Worm (Caenorhabditis elegans) whole organism, L3 larva: ENCODE data around the gene npr-43.

ENCODE experiments used
- ZK546.5 ChIP-seq: sonication (generic microtip); optimal IDR thresholded peaks from 2 replicates; lab custom pipeline; 2017; ENCODE audit warnings: missing biosample characterization, missing genetic modification characterization
- elt-1 ChIP-seq: fragments of 150-350 bp; optimal IDR thresholded peaks from 2 replicates; lab custom pipeline; 2014; ENCODE audit warnings: missing biosample characterization, missing genetic modification characterization
- elt-2 ChIP-seq: sonication (generic microtip); optimal IDR thresholded peaks from 2 replicates; lab custom pipeline; 2016; ENCODE audit warnings: missing genetic modification reagents, mild to moderate bottlenecking, missing genetic modification characterization, missing compliant biosample characterization
- fos-1 ChIP-seq: fragments of 150-350 bp; optimal IDR thresholded peaks from 2 replicates; lab custom pipeline; 2014; ENCODE audit warnings: missing biosample characterization, missing genetic modification characterization
- jun-1 ChIP-seq: fragments of 150-350 bp; optimal IDR thresholded peaks from 2 replicates; lab custom pipeline; 2014; ENCODE audit warnings: missing biosample characterization, missing genetic modification reagents, missing genetic modification characterization
- nfya-1 ChIP-seq: sonication (generic microtip); optimal IDR thresholded peaks from 2 replicates; lab custom pipeline; 2017; ENCODE audit warnings: missing genetic modification characterization, mild to moderate bottlenecking, missing compliant biosample characterization, antibody characterized with exemption, moderate library complexity; ENCODE audit not compliant: insufficient read depth
- nhr-237 ChIP-seq: fragments of 150-350 bp; optimal IDR thresholded peaks from 2 replicates; lab custom pipeline; 2014; ENCODE audit warnings: missing biosample characterization, missing genetic modification characterization
- nhr-43 ChIP-seq: sonication (generic microtip); optimal IDR thresholded peaks from 2 replicates; lab custom pipeline; 2016; ENCODE audit warnings: mild to moderate bottlenecking, missing genetic modification characterization, missing compliant biosample characterization; ENCODE audit not compliant: poor library complexity, severe bottlenecking
- nhr-67 ChIP-seq: fragments of 150-350 bp; optimal IDR thresholded peaks from 2 replicates; lab custom pipeline; 2014; ENCODE audit warnings: missing biosample characterization, missing genetic modification characterization
- unc-62 ChIP-seq: fragments of 150-350 bp; sonication (generic microtip); optimal IDR thresholded peaks from 4 replicates; lab custom pipeline; 2014; ENCODE audit warnings: missing biosample characterization, missing genetic modification reagents, missing genetic modification characterization
- ztf-11 ChIP-seq: fragments of 150-350 bp; optimal IDR thresholded peaks from 2 replicates; lab custom pipeline; 2014; ENCODE audit warnings: missing biosample characterization, missing genetic modification characterization

- TF ChIP-seq jun-1 (tag; lab: Kevin White, UChicago) (no peak), ztf-11 (tag; lab: Kevin White, UChicago) (no peak), nhr-67 (tag; lab: Kevin White, UChicago) (no peak), elt-2 (tag; lab: Kevin White, UChicago) (peak; percentile 11), fos-1 (no peak), nfya-1 (tag; lab: Kevin White, UChicago) (peak; percentile 14), unc-62 (no peak), nhr-237 (tag; lab: Kevin White, UChicago) (no peak), ZK546.5 (tag; lab: Kevin White, UChicago) (no peak), elt-1 (tag; lab: Kevin White, UChicago) (no peak), nhr-43 (tag; lab: Kevin White, UChicago) (no peak)
Observed at ce11 chrV:14358577-14358976, 20.3 kb downstream of the npr-43 start, which contains the start of gene Y49A3A.4.
